Worm (Caenorhabditis elegans) whole organism, midembryonic: ENCODE results near the gene nphp-2.

Experiments
- T22C8.4 ChIP-seq: fragments of 200-800 bp; sonication (Bioruptor generic); IDR thresholded peaks from 2 replicates; pipeline ENCODE4 v1.3.6; 2022; ENCODE audit warnings: missing genetic modification characterization, missing compliant biosample characterization
- cog-1 ChIP-seq: sonication (generic microtip); optimal IDR thresholded peaks from 2 replicates; lab custom pipeline; 2016; ENCODE audit warnings: missing genetic modification characterization, missing compliant biosample characterization
- klf-2 ChIP-seq: fragments of 200-800 bp; sonication (Bioruptor generic); conservative IDR thresholded peaks from 2 replicates; pipeline ENCODE4 v1.3.6; 2022; ENCODE audit warnings: missing genetic modification reagents, missing genetic modification characterization, missing compliant biosample characterization
- med-1 ChIP-seq: sonication (generic microtip); optimal IDR thresholded peaks from 2 replicates; lab custom pipeline; 2017; ENCODE audit warnings: missing genetic modification characterization, mild to moderate bottlenecking, missing compliant biosample characterization, antibody characterized with exemption, missing genetic modification reagents; ENCODE audit not compliant: insufficient read depth
- ref-1 ChIP-seq: fragments of 200-800 bp; sonication (Bioruptor generic); conservative IDR thresholded peaks from 2 replicates; pipeline ENCODE4 v1.3.6; 2022; ENCODE audit warnings: missing genetic modification reagents, missing genetic modification characterization, missing compliant biosample characterization
- tab-1 ChIP-seq: fragments of 200-800 bp; sonication (Bioruptor generic); IDR thresholded peaks from 2 replicates; pipeline ENCODE4 v1.3.6; 2022; ENCODE audit warnings: missing genetic modification characterization, missing compliant biosample characterization
- ztf-23 ChIP-seq: fragments of 200-800 bp; sonication (Bioruptor generic); IDR thresholded peaks from 2 replicates; pipeline ENCODE4 v1.3.6; 2022; ENCODE audit warnings: missing genetic modification reagents, missing genetic modification characterization, missing compliant biosample characterization
- ztf-29 ChIP-seq: fragments of 200-800 bp; sonication (Bioruptor generic); IDR thresholded peaks from 2 replicates; pipeline ENCODE4 v1.3.6; 2022; ENCODE audit warnings: missing genetic modification reagents, missing genetic modification characterization, missing compliant biosample characterization

DNA sequence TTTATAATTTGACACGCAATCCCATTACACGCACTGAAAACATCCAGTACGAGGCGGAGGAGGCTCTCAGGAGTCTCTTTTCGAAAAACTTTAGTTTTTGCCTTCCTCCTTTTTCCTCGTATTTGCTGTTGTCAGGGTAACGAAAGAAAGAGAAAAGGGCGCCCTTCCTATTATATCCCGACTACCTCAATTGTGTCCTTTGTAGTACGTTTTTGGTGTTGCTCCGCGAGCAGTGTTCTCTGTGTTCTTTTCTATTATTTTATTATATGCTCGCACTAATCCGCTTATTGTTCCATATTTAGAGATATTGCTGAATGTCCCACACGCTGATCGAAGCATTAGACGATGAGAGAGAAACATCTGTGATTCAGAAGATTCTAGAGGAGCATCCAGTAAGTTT lies at the start of gene nphp-2:
- TF ChIP-seq T22C8.4 (GFP tag; lab: Robert Waterston, UW) (no peak), tab-1 (no peak), ztf-23 (no peak), ztf-29 (GFP tag; lab: Robert Waterston, UW) (no peak), klf-2 (no peak), cog-1 (tag; lab: Kevin White, UChicago) (no peak), med-1 (GFP tag; lab: Kevin White, UChicago) (no peak), ref-1 (GFP tag; lab: Robert Waterston, UW) (no peak)
